Worm (Caenorhabditis elegans): ENCODE measurements around the gene ora-1.
"Not testable (repeated sequence)": the region's sequence is repeated elsewhere in the genome, so short reads cannot be mapped to it uniquely, and the experiment has no call there.

DNA sequence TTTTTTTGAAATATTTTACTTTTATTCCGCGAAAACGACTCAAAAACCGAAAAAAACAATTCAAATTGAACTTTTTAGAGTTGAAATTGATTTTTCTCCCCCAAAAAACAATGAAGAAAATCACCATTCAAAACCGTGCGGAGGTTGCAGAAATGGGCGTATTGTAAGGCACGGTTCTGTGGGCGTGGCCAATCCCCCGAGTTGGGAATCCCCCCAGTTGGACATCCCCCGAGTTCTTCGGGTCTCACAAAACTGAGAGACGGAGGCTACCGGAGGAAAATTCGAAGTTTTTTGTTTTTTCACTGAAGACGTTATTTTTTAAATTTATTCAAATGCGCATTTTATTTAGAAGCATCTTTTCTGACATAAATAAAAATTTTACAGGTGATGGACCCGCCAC, 29.4 kb upstream of the ora-1 start, which contains the start of gene mcm-3AP:
- not testable (repeated sequence) for TF ChIP-seq ama-1 (optimal IDR thresholded peaks at IDR 0.05); hnd-1 (tag; optimal IDR thresholded peaks at IDR 0.05); hmbx-1 (tag; optimal IDR thresholded peaks at IDR 0.05); tbx-11 (GFP tag; IDR thresholded peaks at IDR 0.05); tra-4 (tag; optimal IDR thresholded peaks at IDR 0.05); aly-1 (tag; optimal IDR thresholded peaks at IDR 0.05); ceh-13 (GFP tag; optimal IDR thresholded peaks at IDR 0.05)

All from whole organism, early embryonic.